Fruit fly (Drosophila melanogaster) whole organism, embryonic: Measurements from ENCODE around the gene dsx.

Experiments
- CG13296 ChIP-seq: fragments of 200-800 bp; sonication (Bioruptor generic); optimal IDR thresholded peaks from 3 replicates; lab custom pipeline; 2018; ENCODE audit warnings: missing biosample characterization, mild to moderate bottlenecking, missing genetic modification characterization
- CG6254 ChIP-seq: fragments of 200-800 bp; sonication (Bioruptor generic); optimal IDR thresholded peaks from 3 replicates; lab custom pipeline; 2017; ENCODE audit warnings: mild to moderate bottlenecking, missing biosample characterization, missing genetic modification reagents, missing genetic modification characterization
- CrebB ChIP-seq: fragments of 200-800 bp; sonication (Bioruptor generic); optimal IDR thresholded peaks from 3 replicates; lab custom pipeline; 2018; ENCODE audit warnings: missing biosample characterization, mild to moderate bottlenecking, missing genetic modification characterization
- bcd ChIP-seq: fragments of 200-800 bp; sonication (Bioruptor generic); optimal IDR thresholded peaks from 2 replicates; lab custom pipeline; 2017; ENCODE audit warnings: missing biosample characterization, mild to moderate bottlenecking, missing genetic modification characterization
- nerfin-2 ChIP-seq: fragments of 200-800 bp; sonication (Bioruptor generic); IDR thresholded peaks from 2 replicates; pipeline ENCODE4 v1.3.6; 2022; ENCODE audit warnings: missing biosample characterization, missing genetic modification characterization; ENCODE audit not compliant: partially characterized antibody

- TF ChIP-seq CrebB (tag; lab: Kevin White, UChicago) (no peak), CG13296 (GFP tag; lab: Kevin White, UChicago) (no peak), CG6254 (GFP tag; lab: Kevin White, UChicago) (no peak), nerfin-2 (GFP tag; lab: Robert Waterston, UW) (no peak), bcd (no peak)
These were observed 64.8 kb downstream of the dsx start, which contains the start of gene mRpS9 for dm6 chr3R:7902313-7902872.
